Fruit fly (Drosophila melanogaster) whole organism, embryonic: Measurements from ENCODE around the gene CG8097.
A peak's percentile ranks its signal among the peaks of the same experiment; 100 is the strongest.

Experiments
- ATbp ChIP-seq: fragments of 200-800 bp; sonication (Bioruptor generic); optimal IDR thresholded peaks from 2 replicates; lab custom pipeline; 2017; ENCODE audit warnings: missing biosample characterization, mild to moderate bottlenecking, missing genetic modification characterization, missing genetic modification reagents
- Atf-2 ChIP-seq: fragments of 200-800 bp; sonication (Bioruptor generic); optimal IDR thresholded peaks from 2 replicates; lab custom pipeline; 2016; ENCODE audit warnings: missing biosample characterization, missing genetic modification characterization
- Awh ChIP-seq: fragments of 200-800 bp; sonication (Bioruptor generic); IDR thresholded peaks from 2 replicates; pipeline ENCODE4, ENCODE4 v1.3.6; 2022; ENCODE audit warnings: missing biosample characterization, missing genetic modification characterization
- CG10431 ChIP-seq: fragments of 200-800 bp; sonication (Bioruptor generic); optimal IDR thresholded peaks from 3 replicates; lab custom pipeline; 2018; ENCODE audit warnings: missing biosample characterization, mild to moderate bottlenecking, missing genetic modification characterization
- CG11560 ChIP-seq: fragments of 200-800 bp; sonication (Bioruptor generic); IDR thresholded peaks from 3 replicates; pipeline ENCODE4 v1.3.6; 2022; ENCODE audit warnings: missing biosample characterization, missing genetic modification characterization
- CG12155 ChIP-seq: fragments of 200-800 bp; sonication (Bioruptor generic); optimal IDR thresholded peaks from 3 replicates; lab custom pipeline; 2016; ENCODE audit warnings: missing biosample characterization, missing genetic modification characterization
- CG13287 ChIP-seq: fragments of 200-800 bp; sonication (Bioruptor generic); IDR thresholded peaks from 2 replicates; pipeline ENCODE4 v1.3.6; 2022; ENCODE audit warnings: missing biosample characterization, missing genetic modification characterization; ENCODE audit not compliant: partially characterized antibody
- CG15073 ChIP-seq: fragments of 200-800 bp; sonication (Bioruptor generic); optimal IDR thresholded peaks from 2 replicates; lab custom pipeline; 2016; ENCODE audit warnings: missing biosample characterization, missing genetic modification characterization
- CG15601 ChIP-seq: fragments of 200-800 bp; sonication (Bioruptor generic); optimal IDR thresholded peaks from 3 replicates; lab custom pipeline; 2019; ENCODE audit warnings: missing biosample characterization, mild to moderate bottlenecking, missing genetic modification characterization, moderate library complexity
- CG16779 ChIP-seq: fragments of 200-800 bp; sonication (Bioruptor generic); IDR thresholded peaks from 2 replicates; pipeline ENCODE4 v1.3.6; 2022; ENCODE audit warnings: missing biosample characterization, missing genetic modification characterization
- CG17385 ChIP-seq: fragments of 200-800 bp; sonication (Bioruptor generic); optimal IDR thresholded peaks from 3 replicates; lab custom pipeline; 2018; ENCODE audit warnings: missing biosample characterization, mild to moderate bottlenecking, missing genetic modification characterization
- CG17568 ChIP-seq: fragments of 200-800 bp; sonication (Bioruptor generic); optimal IDR thresholded peaks from 2 replicates; lab custom pipeline; 2018; ENCODE audit warnings: missing biosample characterization, mild to moderate bottlenecking, missing genetic modification characterization, moderate library complexity
- CG18011 ChIP-seq: fragments of 200-800 bp; sonication (Bioruptor generic); optimal IDR thresholded peaks from 2 replicates; lab custom pipeline; 2017; ENCODE audit warnings: missing biosample characterization, missing genetic modification characterization, mild to moderate bottlenecking, moderate library complexity, missing genotype
- CG18262 ChIP-seq: fragments of 200-800 bp; optimal IDR thresholded peaks from 3 replicates; lab custom pipeline; 2019; ENCODE audit warnings: missing biosample characterization, mild to moderate bottlenecking, missing genetic modification characterization, moderate library complexity
- CG18476 ChIP-seq: fragments of 200-800 bp; sonication (Bioruptor generic); optimal IDR thresholded peaks from 2 replicates; lab custom pipeline; 2016; ENCODE audit warnings: missing biosample characterization, mild to moderate bottlenecking, missing genetic modification characterization
- CG18599 ChIP-seq: fragments of 200-800 bp; sonication (Bioruptor generic); optimal IDR thresholded peaks from 3 replicates; lab custom pipeline; 2017; ENCODE audit warnings: missing biosample characterization, missing genetic modification characterization, mild to moderate bottlenecking, moderate library complexity, missing genetic modification reagents
- CG33557 ChIP-seq: fragments of 200-800 bp; sonication (Bioruptor generic); optimal IDR thresholded peaks from 2 replicates; lab custom pipeline; 2019; ENCODE audit warnings: missing biosample characterization, mild to moderate bottlenecking, missing genetic modification characterization, moderate library complexity
- CG6683 ChIP-seq: fragments of 200-800 bp; sonication (Bioruptor generic); optimal IDR thresholded peaks from 2 replicates; lab custom pipeline; 2017; ENCODE audit warnings: missing biosample characterization, mild to moderate bottlenecking, missing genetic modification characterization, missing genetic modification reagents
- CG7271 ChIP-seq: fragments of 200-800 bp; sonication (Bioruptor generic); optimal IDR thresholded peaks from 2 replicates; lab custom pipeline; 2018; ENCODE audit warnings: missing biosample characterization, mild to moderate bottlenecking, missing genetic modification characterization, moderate library complexity
- CG7556 ChIP-seq: fragments of 200-800 bp; sonication (Bioruptor generic); optimal IDR thresholded peaks from 2 replicates; lab custom pipeline; 2017; ENCODE audit warnings: missing biosample characterization, mild to moderate bottlenecking, missing genetic modification characterization
- CG7745 ChIP-seq: fragments of 200-800 bp; sonication (Bioruptor generic); optimal IDR thresholded peaks from 2 replicates; lab custom pipeline; 2018; ENCODE audit warnings: missing biosample characterization, mild to moderate bottlenecking, missing genetic modification characterization, moderate library complexity
- CG8281 ChIP-seq: fragments of 200-800 bp; sonication (Bioruptor generic); optimal IDR thresholded peaks from 2 replicates; lab custom pipeline; 2018; ENCODE audit warnings: missing biosample characterization, mild to moderate bottlenecking, missing genetic modification characterization, moderate library complexity
- CG8388 ChIP-seq: fragments of 200-800 bp; sonication (Bioruptor generic); optimal IDR thresholded peaks from 2 replicates; lab custom pipeline; 2019; ENCODE audit warnings: missing biosample characterization, mild to moderate bottlenecking, missing genetic modification characterization, moderate library complexity
- Dad ChIP-seq: fragments of 200-800 bp; sonication (Bioruptor generic); optimal IDR thresholded peaks from 3 replicates; lab custom pipeline; 2016; ENCODE audit warnings: missing biosample characterization, missing genetic modification characterization
- Dip2 ChIP-seq: fragments of 200-800 bp; sonication (Bioruptor generic); IDR thresholded peaks from 2 replicates; pipeline ENCODE4 v1.3.6; 2022; ENCODE audit warnings: missing biosample characterization, missing genetic modification characterization
- Dref ChIP-seq: fragments of 200-800 bp; sonication (Bioruptor generic); IDR thresholded peaks from 2 replicates; pipeline ENCODE4 v1.3.6; 2022; ENCODE audit warnings: missing biosample characterization, missing genetic modification characterization
- HLH4C ChIP-seq: fragments of 200-800 bp; sonication (Bioruptor generic); IDR thresholded peaks from 3 replicates; pipeline ENCODE4 v1.3.6; 2022; ENCODE audit warnings: missing biosample characterization, missing genetic modification characterization; ENCODE audit not compliant: partially characterized antibody
- Hey ChIP-seq: fragments of 200-800 bp; sonication (Bioruptor generic); optimal IDR thresholded peaks from 3 replicates; lab custom pipeline; 2018; ENCODE audit warnings: missing biosample characterization, mild to moderate bottlenecking, missing genetic modification characterization
- HmgD ChIP-seq: fragments of 200-800 bp; sonication (Bioruptor generic); optimal IDR thresholded peaks from 3 replicates; lab custom pipeline; 2016; ENCODE audit warnings: missing biosample characterization, missing genetic modification characterization
- Hsf ChIP-seq: fragments of 200-800 bp; sonication (Bioruptor generic); optimal IDR thresholded peaks from 3 replicates; lab custom pipeline; 2016; ENCODE audit warnings: missing biosample characterization, missing genetic modification characterization
- MTF-1 ChIP-seq: fragments of 200-800 bp; sonication (Bioruptor generic); optimal IDR thresholded peaks from 2 replicates; lab custom pipeline; 2018; ENCODE audit warnings: missing biosample characterization, mild to moderate bottlenecking, missing genetic modification characterization, borderline replicate concordance
- Oaz ChIP-seq: fragments of 200-800 bp; sonication (Bioruptor generic); IDR thresholded peaks from 2 replicates; pipeline ENCODE4 v1.3.6; 2022; ENCODE audit warnings: missing biosample characterization, missing genetic modification characterization
- Ssrp ChIP-seq: fragments of 200-800 bp; sonication (Bioruptor generic); optimal IDR thresholded peaks from 2 replicates; lab custom pipeline; 2018; ENCODE audit warnings: missing biosample characterization, mild to moderate bottlenecking, missing genetic modification characterization, moderate library complexity
- Vsx1 ChIP-seq: fragments of 200-800 bp; sonication (Bioruptor generic); optimal IDR thresholded peaks from 2 replicates; lab custom pipeline; 2017; ENCODE audit warnings: missing biosample characterization, mild to moderate bottlenecking, missing genetic modification characterization, missing genetic modification reagents
- btn ChIP-seq: fragments of 200-800 bp; sonication (Bioruptor generic); optimal IDR thresholded peaks from 2 replicates; lab custom pipeline; 2016; ENCODE audit warnings: missing biosample characterization, missing genetic modification characterization
- eve ChIP-seq, 2 experiments: fragments of >200 bp; optimal IDR thresholded peaks; 2 replicates each; lab custom pipeline; 2017; ENCODE audit warnings: missing biosample characterization in 2 of 2, missing genetic modification characterization in 2 of 2
- fd64A ChIP-seq: fragments of 200-800 bp; sonication (Bioruptor generic); optimal IDR thresholded peaks from 3 replicates; lab custom pipeline; 2018; ENCODE audit warnings: missing biosample characterization, mild to moderate bottlenecking, missing genetic modification characterization
- grau ChIP-seq: fragments of 200-800 bp; optimal IDR thresholded peaks from 3 replicates; lab custom pipeline; 2019; ENCODE audit warnings: missing biosample characterization, mild to moderate bottlenecking, missing genetic modification characterization, moderate library complexity
- jumu ChIP-seq: fragments of 200-800 bp; sonication (Bioruptor generic); optimal IDR thresholded peaks from 3 replicates; lab custom pipeline; 2016; ENCODE audit warnings: missing biosample characterization, missing genetic modification characterization
- ken ChIP-seq: fragments of 200-800 bp; sonication (Bioruptor generic); IDR thresholded peaks from 3 replicates; pipeline ENCODE4 v1.3.6; 2022; ENCODE audit warnings: missing biosample characterization, missing genetic modification characterization
- lab ChIP-seq: fragments of 200-800 bp; sonication (Bioruptor generic); optimal IDR thresholded peaks from 3 replicates; lab custom pipeline; 2017; ENCODE audit warnings: missing biosample characterization, missing genetic modification characterization, mild to moderate bottlenecking, moderate library complexity, missing genetic modification reagents
- lilli ChIP-seq: fragments of 200-800 bp; sonication (Bioruptor generic); optimal IDR thresholded peaks from 3 replicates; lab custom pipeline; 2016; ENCODE audit warnings: missing biosample characterization, missing genetic modification characterization
- lola ChIP-seq, 3 experiments: fragments of >200 bp in 2 of 3; fragments of 200-800 bp in 1 of 3; sonication (Bioruptor generic) in 1 of 3; optimal IDR thresholded peaks; 2 replicates each; lab custom pipeline; 2017 to 2019; ENCODE audit warnings: missing biosample characterization in 3 of 3, missing genetic modification characterization in 3 of 3, mild to moderate bottlenecking in 1 of 3, moderate library complexity in 1 of 3
- lov ChIP-seq, 2 experiments: fragments of 200-800 bp in 1 of 2; fragments of >200 bp in 1 of 2; sonication (Bioruptor generic) in 1 of 2; IDR thresholded peaks in 1 of 2; optimal IDR thresholded peaks in 1 of 2; 2 replicates in 1 of 2; 3 replicates in 1 of 2; pipeline versions ENCODE4 v1.3.6 to Lab custom; 2017 to 2022; ENCODE audit warnings: missing biosample characterization in 1 of 2, missing genetic modification characterization in 1 of 2
- pfk ChIP-seq: fragments of 200-800 bp; sonication (Bioruptor generic); optimal IDR thresholded peaks from 2 replicates; lab custom pipeline; 2018; ENCODE audit warnings: missing biosample characterization, mild to moderate bottlenecking, missing genetic modification characterization, moderate library complexity
- ranshi ChIP-seq: fragments of 200-800 bp; sonication (Bioruptor generic); IDR thresholded peaks from 2 replicates; pipeline ENCODE4 v1.3.6; 2022; ENCODE audit warnings: missing biosample characterization, missing genetic modification characterization
- sr ChIP-seq: fragments of 200-800 bp; sonication (Bioruptor generic); IDR thresholded peaks from 3 replicates; pipeline ENCODE4 v1.3.6; 2022; ENCODE audit warnings: missing biosample characterization, missing genetic modification characterization
- z ChIP-seq: fragments of 200-800 bp; sonication (Bioruptor generic); IDR thresholded peaks from 3 replicates; pipeline ENCODE4 v1.3.6; 2022; ENCODE audit warnings: missing biosample characterization, missing genetic modification characterization

The CG8097 gene

dm6 chrX:15622970-15623402, 40.0 kb downstream of the CG8097 start (continued):
- TF ChIP-seq CG33557 (GFP tag; lab: Kevin White, UChicago) = no peak
- peak; percentile 78 for TF ChIP-seq grau (tag; lab: Kevin White, UChicago)
- TF ChIP-seq CG18476 = peak; percentile 49
- TF ChIP-seq CG15601 (tag; lab: Kevin White, UChicago) = peak; percentile 33
- peak; percentile 71 for TF ChIP-seq CG17385
- peak; percentile 71 for TF ChIP-seq CG11560 (tag; lab: Robert Waterston, UW)
- peak; percentile 87 for TF ChIP-seq ken (GFP tag; lab: Robert Waterston, UW)
- peak; percentile 72 for TF ChIP-seq Hsf (GFP tag; lab: Kevin White, UChicago)
- peak; percentile 55 for TF ChIP-seq CG8388 (GFP tag; lab: Kevin White, UChicago)
- peak; percentile 78 for TF ChIP-seq CG16779 (GFP tag; lab: Robert Waterston, UW)
- TF ChIP-seq CG10431 (GFP tag; lab: Kevin White, UChicago) = no peak
- TF ChIP-seq CG13287 = no peak
- peak; percentile 33 for TF ChIP-seq CG8281
- peak in 1 of 2 experiments; percentile 85 for TF ChIP-seq eve (GFP tag; optimal IDR thresholded peaks at IDR 0.05; lab: Kevin White, UChicago)
- peak; percentile 21 for TF ChIP-seq CG17568 (GFP tag; lab: Kevin White, UChicago)
- peak; percentile 81 for TF ChIP-seq CG18599
- peak; percentile 70 for TF ChIP-seq Dad (GFP tag; lab: Kevin White, UChicago)
- TF ChIP-seq btn (GFP tag; lab: Kevin White, UChicago) = peak; percentile 68
- TF ChIP-seq ATbp (GFP tag; lab: Kevin White, UChicago) = peak; percentile 77
- TF ChIP-seq Oaz (GFP tag; lab: Robert Waterston, UW) = peak; percentile 50; the same call in 1 of the 2 replicates
- no peak for TF ChIP-seq CG7271 (tag; lab: Kevin White, UChicago)
- TF ChIP-seq lab = peak; percentile 87
- no peak for TF ChIP-seq Dip2 (GFP tag; lab: Robert Waterston, UW)
- peak; percentile 4 for TF ChIP-seq Hey (tag; lab: Kevin White, UChicago)
- no peak for TF ChIP-seq Dref
- TF ChIP-seq jumu (GFP tag; lab: Kevin White, UChicago) = peak; percentile 88
- TF ChIP-seq CG7745 (tag; lab: Kevin White, UChicago) = no peak
- TF ChIP-seq Atf-2 (GFP tag; lab: Kevin White, UChicago) = peak; percentile 42
- peak; percentile 71 for TF ChIP-seq CG7556
- TF ChIP-seq HLH4C (GFP tag; lab: Robert Waterston, UW) = no peak
- TF ChIP-seq CG18011 (GFP tag; lab: Kevin White, UChicago) = peak; percentile 32
- peak; percentile 9 for TF ChIP-seq fd64A (GFP tag; lab: Kevin White, UChicago)
- TF ChIP-seq HmgD (GFP tag; lab: Kevin White, UChicago) = no peak
- peak; percentile 12 for TF ChIP-seq MTF-1 (GFP tag; lab: Kevin White, UChicago)
- TF ChIP-seq Ssrp (tag; lab: Kevin White, UChicago) = peak; percentile 64
- peak; percentile 51; the same call in 1 of the 3 replicates for TF ChIP-seq sr (GFP tag; lab: Robert Waterston, UW)
- TF ChIP-seq lov (optimal IDR thresholded peaks at IDR 0.05; lab: Kevin White, UChicago) = no peak
- TF ChIP-seq lov (GFP tag; IDR thresholded peaks at IDR 0.05; lab: Robert Waterston, UW) = 0 out of 3 replicates have a peak, but pooled peaks have one; percentile 40
- TF ChIP-seq CG12155 = peak; percentile 67
- peak; percentile 38 for TF ChIP-seq Vsx1 (GFP tag; lab: Kevin White, UChicago)
- TF ChIP-seq CG18262 (tag; lab: Kevin White, UChicago) = peak; percentile 66
- peak; percentile 90 for TF ChIP-seq ranshi (GFP tag; lab: Robert Waterston, UW)
- TF ChIP-seq CG15073 = no peak
- peak; percentile 40 for TF ChIP-seq CG6683 (GFP tag; lab: Kevin White, UChicago)
- TF ChIP-seq pfk = peak; percentile 41
- no peak for TF ChIP-seq z (GFP tag; lab: Robert Waterston, UW)
- TF ChIP-seq lola (GFP tag; optimal IDR thresholded peaks at IDR 0.05; lab: Kevin White, UChicago) = peak in 1 of 3 experiments; percentile 21
- peak; percentile 78 for TF ChIP-seq Awh (GFP tag; lab: Robert Waterston, UW)
- TF ChIP-seq lilli (GFP tag; lab: Kevin White, UChicago) = peak; percentile 76
